Fruit fly (Drosophila melanogaster) ovary, adult (tissue): ENCODE data around the gene Bsg.

Experiments
- CG17801 ChIP-seq: fragments of 200-800 bp; optimal IDR thresholded peaks from 2 replicates; lab custom pipeline; 2019; ENCODE audit warnings: missing biosample characterization, mild to moderate bottlenecking, missing genetic modification characterization, moderate library complexity; ENCODE audit not compliant: partially characterized antibody

The Bsg gene

dm6 chr2L:8084349-8085203, 1.4 kb downstream of the Bsg start:
- TF ChIP-seq CG17801 (GFP tag; lab: Kevin White, UChicago) = no peak

- TF ChIP-seq CG17801 (GFP tag; lab: Kevin White, UChicago) = no peak
Observed at dm6 chr2L:8085466-8086164, 2.4 kb downstream of the Bsg start.

dm6 chr2L:8086736-8087467, 3.7 kb downstream of the Bsg start:
- TF ChIP-seq CG17801 (GFP tag; lab: Kevin White, UChicago) = no peak

dm6 chr2L:8087468-8087789, 4.2 kb downstream of the Bsg start:
- TF ChIP-seq CG17801 (GFP tag; lab: Kevin White, UChicago) = no peak

- TF ChIP-seq CG17801 (GFP tag; lab: Kevin White, UChicago) = peak; percentile 33
Observed at dm6 chr2L:8088025-8088789, 5.0 kb downstream of the Bsg start.

- TF ChIP-seq CG17801 (GFP tag; lab: Kevin White, UChicago) = no peak
Observed at dm6 chr2L:8091429-8091828, 8.2 kb downstream of the Bsg start.

dm6 chr2L:8091908-8092307, 8.7 kb downstream of the Bsg start:
- TF ChIP-seq CG17801 (GFP tag; lab: Kevin White, UChicago) = no peak

- TF ChIP-seq CG17801 (GFP tag; lab: Kevin White, UChicago) = no peak
Observed at dm6 chr2L:8093182-8093941, 10.1 kb downstream of the Bsg start.

- no peak for TF ChIP-seq CG17801 (GFP tag; lab: Kevin White, UChicago)
Observed at dm6 chr2L:8094058-8094825, 11.0 kb downstream of the Bsg start.

dm6 chr2L:8095176-8095575, 12.0 kb downstream of the Bsg start:
- TF ChIP-seq CG17801 (GFP tag; lab: Kevin White, UChicago) = no peak

- peak; percentile 32 for TF ChIP-seq CG17801 (GFP tag; lab: Kevin White, UChicago)
Observed at dm6 chr2L:8097461-8097860, 14.2 kb downstream of the Bsg start.

- no peak for TF ChIP-seq CG17801 (GFP tag; lab: Kevin White, UChicago)
Observed at dm6 chr2L:8097964-8098945, 15.0 kb downstream of the Bsg start.
